Fruit fly (Drosophila melanogaster) whole organism, prepupa: Measurements from ENCODE around the gene CG12241.

Source experiments
- CG11294 ChIP-seq: fragments of 200-800 bp; sonication (Bioruptor generic); IDR thresholded peaks from 2 replicates; pipeline ENCODE4 v1.3.6; 2022; ENCODE audit warnings: missing biosample characterization, missing genetic modification characterization
- CG1621 ChIP-seq: fragments of 200-800 bp; sonication (Bioruptor generic); optimal IDR thresholded peaks from 3 replicates; lab custom pipeline; 2018; ENCODE audit warnings: missing biosample characterization, mild to moderate bottlenecking, missing genetic modification characterization
- CG34406 ChIP-seq: fragments of 200-800 bp; sonication (Bioruptor generic); optimal IDR thresholded peaks from 3 replicates; lab custom pipeline; 2016; ENCODE audit warnings: missing biosample characterization, missing genetic modification characterization
- CG6163 ChIP-seq: fragments of 200-800 bp; sonication (Bioruptor generic); IDR thresholded peaks from 3 replicates; pipeline ENCODE4 v1.3.6; 2022; ENCODE audit warnings: missing biosample characterization, missing genetic modification characterization
- CG6808 ChIP-seq: fragments of 200-800 bp; sonication (Bioruptor generic); optimal IDR thresholded peaks from 3 replicates; lab custom pipeline; 2017; ENCODE audit warnings: missing biosample characterization, missing genetic modification characterization, mild to moderate bottlenecking, moderate library complexity, missing genetic modification reagents
- CG8319 ChIP-seq: fragments of 200-800 bp; sonication (Bioruptor generic); optimal IDR thresholded peaks from 3 replicates; lab custom pipeline; 2016; ENCODE audit warnings: missing biosample characterization, missing genetic modification characterization
- Eip75B ChIP-seq: fragments of 200-800 bp; sonication (Bioruptor generic); optimal IDR thresholded peaks from 3 replicates; lab custom pipeline; 2016; ENCODE audit warnings: missing biosample characterization, missing genetic modification characterization
- Gug ChIP-seq: fragments of 200-800 bp; sonication (Bioruptor generic); IDR thresholded peaks from 2 replicates; pipeline ENCODE4 v1.3.6; 2022; ENCODE audit warnings: missing biosample characterization, missing genetic modification characterization
- spab ChIP-seq: fragments of 200-800 bp; sonication (Bioruptor generic); optimal IDR thresholded peaks from 2 replicates; lab custom pipeline; 2017; ENCODE audit warnings: missing biosample characterization, mild to moderate bottlenecking, missing genetic modification characterization, missing genetic modification reagents

DNA sequence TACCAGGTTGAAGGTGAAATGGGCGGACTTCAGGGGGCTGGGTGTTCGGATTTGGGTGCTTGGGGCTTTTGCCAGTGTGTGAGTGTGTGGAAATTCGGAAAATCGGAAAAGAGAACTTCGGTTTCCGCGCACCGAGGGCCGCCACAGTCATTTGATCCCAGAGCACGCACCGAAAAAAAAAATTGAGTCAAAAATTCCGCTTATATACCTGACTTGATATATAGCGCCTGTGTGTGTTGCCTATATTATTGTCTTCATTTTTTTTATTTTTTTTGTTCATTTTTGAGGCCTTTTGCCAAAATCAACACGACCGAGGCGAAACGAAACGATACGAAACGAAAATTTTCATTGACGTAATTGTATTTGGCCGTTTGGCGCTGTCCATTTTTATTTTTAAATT, 41.8 kb upstream of the CG12241 start:
- no peak for TF ChIP-seq CG1621
- TF ChIP-seq Gug (GFP tag; lab: Robert Waterston, UW) = no peak
- no peak for TF ChIP-seq CG8319
- no peak for TF ChIP-seq spab (GFP tag; lab: Kevin White, UChicago)
- TF ChIP-seq CG34406 (GFP tag; lab: Kevin White, UChicago) = no peak
- TF ChIP-seq Eip75B (GFP tag; lab: Kevin White, UChicago) = no peak
- no peak for TF ChIP-seq CG11294 (GFP tag; lab: Robert Waterston, UW)
- no peak for TF ChIP-seq CG6808 (GFP tag; lab: Kevin White, UChicago)
- no peak for TF ChIP-seq CG6163 (GFP tag; lab: Robert Waterston, UW)
